Fruit fly (Drosophila melanogaster) whole organism, wandering third instar larva: ENCODE data around the gene brwl.

Experiments
- Abd-B ChIP-seq: fragments of >200 bp; optimal IDR thresholded peaks from 2 replicates; lab custom pipeline; 2017; ENCODE audit warnings: missing biosample characterization, missing genetic modification characterization
- CG32264 ChIP-seq: fragments of 200-800 bp; sonication (Bioruptor generic); optimal IDR thresholded peaks from 2 replicates; lab custom pipeline; 2016; ENCODE audit warnings: missing biosample characterization, missing genetic modification characterization
- CG9705 ChIP-seq: fragments of 200-800 bp; sonication (Bioruptor generic); optimal IDR thresholded peaks from 2 replicates; lab custom pipeline; 2018; ENCODE audit warnings: missing biosample characterization, mild to moderate bottlenecking, missing genetic modification characterization
- CrebA ChIP-seq: fragments of 200-800 bp; sonication (Bioruptor generic); optimal IDR thresholded peaks from 2 replicates; lab custom pipeline; 2016; ENCODE audit warnings: missing biosample characterization, mild to moderate bottlenecking, missing genetic modification characterization, borderline replicate concordance
- Dfd ChIP-seq: fragments of >200 bp; optimal IDR thresholded peaks from 2 replicates; lab custom pipeline; 2017; ENCODE audit warnings: missing biosample characterization, missing genetic modification characterization
- Dif ChIP-seq: fragments of 200-275, 200-300 bp; sonication (Bioruptor generic); optimal IDR thresholded peaks from 2 replicates; lab custom pipeline; 2018; ENCODE audit warnings: missing biosample characterization, missing genetic modification characterization; ENCODE audit not compliant: partially characterized antibody
- GATAd ChIP-seq: sonication (Bioruptor generic); optimal IDR thresholded peaks from 2 replicates; lab custom pipeline; 2016; ENCODE audit warnings: missing biosample characterization, missing genetic modification characterization
- HLH106 ChIP-seq: fragments of 200-800 bp; optimal IDR thresholded peaks from 3 replicates; lab custom pipeline; 2019; ENCODE audit warnings: missing biosample characterization, mild to moderate bottlenecking, missing genetic modification characterization, moderate library complexity
- Hr78 ChIP-seq: fragments of >200 bp; optimal IDR thresholded peaks from 2 replicates; lab custom pipeline; 2017; ENCODE audit warnings: missing biosample characterization, missing genetic modification characterization
- Hr83 ChIP-seq: fragments of 200-300 bp; sonication (Bioruptor generic); optimal IDR thresholded peaks from 2 replicates; lab custom pipeline; 2016; ENCODE audit warnings: missing biosample characterization, mild to moderate bottlenecking, missing genetic modification characterization, moderate library complexity; ENCODE audit not compliant: poor library complexity, severe bottlenecking
- Jra ChIP-seq: sonication (Bioruptor generic); optimal IDR thresholded peaks from 2 replicates; lab custom pipeline; 2016; ENCODE audit warnings: missing biosample characterization, missing genetic modification characterization
- Mio ChIP-seq: sonication (Bioruptor generic); optimal IDR thresholded peaks from 2 replicates; lab custom pipeline; 2016; ENCODE audit warnings: missing biosample characterization, missing genetic modification characterization
- Rel ChIP-seq, 2 experiments: fragments of 200-800 bp; sonication (Bioruptor generic) in 1 of 2; optimal IDR thresholded peaks; 2 replicates in 1 of 2; 3 replicates in 1 of 2; lab custom pipeline; 2016 to 2019; ENCODE audit warnings: mild to moderate bottlenecking in 2 of 2, missing biosample characterization in 2 of 2, missing genetic modification characterization in 2 of 2, moderate library complexity in 1 of 2
- Vsx2 ChIP-seq: fragments of 200-300, 225-300 bp; sonication (Bioruptor generic); optimal IDR thresholded peaks from 2 replicates; lab custom pipeline; 2018; ENCODE audit warnings: missing biosample characterization, missing genetic modification characterization; ENCODE audit not compliant: partially characterized antibody
- dl ChIP-seq, 2 experiments: fragments of 175-275, 200-275 bp in 1 of 2; fragments of 200-275 bp in 1 of 2; sonication (Bioruptor generic); optimal IDR thresholded peaks; lab custom pipeline; 2018; ENCODE audit warnings: mild to moderate bottlenecking in 2 of 2, missing biosample characterization in 2 of 2, missing genetic modification characterization in 2 of 2, moderate library complexity in 2 of 2; ENCODE audit not compliant: partially characterized antibody in 2 of 2, insufficient read depth in 1 of 2
- dmrt93B ChIP-seq: fragments of 200-800 bp; sonication (Bioruptor generic); optimal IDR thresholded peaks from 2 replicates; lab custom pipeline; 2018; ENCODE audit warnings: missing biosample characterization, mild to moderate bottlenecking, missing genetic modification characterization
- ey ChIP-seq: fragments of 200-800 bp; sonication (Bioruptor generic); optimal IDR thresholded peaks from 2 replicates; lab custom pipeline; 2016; ENCODE audit warnings: missing biosample characterization, missing genetic modification characterization
- foxo ChIP-seq, 2 experiments: fragments of 200-800 bp; sonication (Bioruptor generic); optimal IDR thresholded peaks; 2 replicates in 1 of 2; 3 replicates in 1 of 2; lab custom pipeline; 2016 to 2017; ENCODE audit warnings: missing biosample characterization in 2 of 2, missing genetic modification characterization in 2 of 2
- fru ChIP-seq: fragments of 200-800 bp; sonication (Bioruptor generic); optimal IDR thresholded peaks from 3 replicates; lab custom pipeline; 2016; ENCODE audit warnings: missing biosample characterization, mild to moderate bottlenecking, missing genetic modification characterization
- h ChIP-seq: fragments of 200-800 bp; sonication (Bioruptor generic); optimal IDR thresholded peaks from 3 replicates; lab custom pipeline; 2016; ENCODE audit warnings: missing biosample characterization, mild to moderate bottlenecking, missing genetic modification characterization
- jim ChIP-seq: fragments of 175-275, 200-325 bp; sonication (Bioruptor generic); optimal IDR thresholded peaks from 2 replicates; lab custom pipeline; 2016; ENCODE audit warnings: missing biosample characterization, mild to moderate bottlenecking, missing genetic modification characterization
- pan ChIP-seq: fragments of >200 bp; optimal IDR thresholded peaks from 2 replicates; lab custom pipeline; 2017
- psq ChIP-seq: fragments of 200-800 bp; sonication (Bioruptor generic); optimal IDR thresholded peaks from 3 replicates; lab custom pipeline; 2017; ENCODE audit warnings: missing biosample characterization, mild to moderate bottlenecking, missing genetic modification characterization, moderate library complexity
- rgr ChIP-seq: fragments of 200-800 bp; sonication (Bioruptor generic); optimal IDR thresholded peaks from 3 replicates; lab custom pipeline; 2016; ENCODE audit warnings: missing biosample characterization, mild to moderate bottlenecking, missing genetic modification characterization
- sage ChIP-seq: fragments of 200-800 bp; sonication (Bioruptor generic); optimal IDR thresholded peaks from 2 replicates; lab custom pipeline; 2016; ENCODE audit warnings: missing biosample characterization, mild to moderate bottlenecking, missing genetic modification characterization
- sv ChIP-seq: fragments of 200-800 bp; sonication (Bioruptor generic); optimal IDR thresholded peaks from 3 replicates; lab custom pipeline; 2016; ENCODE audit warnings: missing biosample characterization, missing genetic modification characterization
- tai ChIP-seq: sonication (Bioruptor generic); optimal IDR thresholded peaks from 2 replicates; lab custom pipeline; 2016; ENCODE audit warnings: missing biosample characterization, missing genetic modification characterization
- usp ChIP-seq: fragments of >200 bp; optimal IDR thresholded peaks from 2 replicates; lab custom pipeline; 2017; ENCODE audit warnings: missing biosample characterization, missing genetic modification characterization

The brwl gene

dm6 chr2L:9579538-9579937 is 10.8 kb downstream of the brwl start, which contains the start of gene CG31709:
CG31709 (minus strand) TSS chr2L:9579638.
- TF ChIP-seq HLH106 (tag; lab: Kevin White, UChicago) (no peak), dmrt93B (GFP tag; lab: Kevin White, UChicago) (no peak), Hr83 (GFP tag; lab: Kevin White, UChicago) (no peak), psq (GFP tag; lab: Kevin White, UChicago) (no peak), foxo (GFP tag; optimal IDR thresholded peaks at IDR 0.05; lab: Kevin White, UChicago) (no peak), Dfd (GFP tag; lab: Kevin White, UChicago) (no peak), h (no peak)

dm6 chr2L:9581582-9581981 is 12.9 kb downstream of the brwl start, which contains the start of gene gcm:
gcm (minus strand) TSS chr2L:9581745.
- TF ChIP-seq Vsx2 (GFP tag; lab: Kevin White, UChicago) (peak; percentile 41), dl (GFP tag; optimal IDR thresholded peaks at IDR 0.05; lab: Kevin White, UChicago; ENCODE audit: insufficient read depth in 1 of 2, partially characterized antibody in 2 of 2) (peak in 1 of 2 experiments; percentile 42), CG32264 (GFP tag; lab: Kevin White, UChicago) (no peak), dmrt93B (GFP tag; lab: Kevin White, UChicago) (no peak)

dm6 chr2L:9584098-9584703 is 15.5 kb downstream of the brwl start:
- no peak for TF ChIP-seq tai (GFP tag; lab: Kevin White, UChicago)

dm6 chr2L:9585942-9586341 is 17.3 kb downstream of the brwl start:
- TF ChIP-seq psq (GFP tag; lab: Kevin White, UChicago) (no peak), foxo (GFP tag; optimal IDR thresholded peaks at IDR 0.05; lab: Kevin White, UChicago) (no peak), Dfd (GFP tag; lab: Kevin White, UChicago) (no peak), Jra (GFP tag; lab: Kevin White, UChicago) (no peak), fru (no peak), Hr83 (GFP tag; lab: Kevin White, UChicago) (no peak), jim (GFP tag; lab: Kevin White, UChicago) (no peak), CG32264 (GFP tag; lab: Kevin White, UChicago) (no peak), Rel (GFP tag; optimal IDR thresholded peaks at IDR 0.05; lab: Kevin White, UChicago) (no peak), Rel (tag; optimal IDR thresholded peaks at IDR 0.05; lab: Kevin White, UChicago) (no peak), Hr78 (GFP tag; lab: Kevin White, UChicago) (no peak), Vsx2 (GFP tag; lab: Kevin White, UChicago) (no peak), HLH106 (tag; lab: Kevin White, UChicago) (no peak), Mio (GFP tag; lab: Kevin White, UChicago) (no peak), ey (GFP tag; lab: Kevin White, UChicago) (no peak), Dif (GFP tag; lab: Kevin White, UChicago) (no peak), pan (lab: Kevin White, UChicago) (no peak)

dm6 chr2L:9589176-9589575 is 20.5 kb downstream of the brwl start, which contains the start of gene CG3841:
CG3841 (plus strand) TSS chr2L:9589476.
- no peak for TF ChIP-seq Rel (GFP tag; optimal IDR thresholded peaks at IDR 0.05; lab: Kevin White, UChicago)
- no peak for TF ChIP-seq Rel (tag; optimal IDR thresholded peaks at IDR 0.05; lab: Kevin White, UChicago)
- TF ChIP-seq Dfd (GFP tag; lab: Kevin White, UChicago), result no peak
- TF ChIP-seq rgr, result no peak
- no peak for TF ChIP-seq sage
- no peak for TF ChIP-seq sv (GFP tag; lab: Kevin White, UChicago)
- TF ChIP-seq ey (GFP tag; lab: Kevin White, UChicago), result no peak
- TF ChIP-seq GATAd (GFP tag; lab: Kevin White, UChicago), result no peak
- no peak for TF ChIP-seq CG9705 (GFP tag; lab: Kevin White, UChicago)
- TF ChIP-seq psq (GFP tag; lab: Kevin White, UChicago), result no peak
- TF ChIP-seq jim (GFP tag; lab: Kevin White, UChicago), result no peak
- no peak for TF ChIP-seq Dif (GFP tag; lab: Kevin White, UChicago)
- no peak for TF ChIP-seq CrebA (GFP tag; lab: Kevin White, UChicago)
- no peak for TF ChIP-seq CG32264 (GFP tag; lab: Kevin White, UChicago)
- TF ChIP-seq usp (GFP tag; lab: Kevin White, UChicago), result no peak
- no peak for TF ChIP-seq pan (lab: Kevin White, UChicago)
- no peak for TF ChIP-seq tai (GFP tag; lab: Kevin White, UChicago)
- no peak for TF ChIP-seq Abd-B (GFP tag; lab: Kevin White, UChicago)
- no peak for TF ChIP-seq foxo (GFP tag; optimal IDR thresholded peaks at IDR 0.05; lab: Kevin White, UChicago)
- TF ChIP-seq Mio (GFP tag; lab: Kevin White, UChicago), result no peak
